Fruit fly (Drosophila melanogaster): ENCODE measurements around the gene CG18754.

Gene CG18754

dm6 chr3R:23729066-23729465, 45.2 kb downstream of the CG18754 start (continued):
- TF ChIP-seq Nf-YC (tag; optimal IDR thresholded peaks at IDR 0.05) (no peak), ems (GFP tag; optimal IDR thresholded peaks at IDR 0.05) (peak; percentile 26), az2 (GFP tag; optimal IDR thresholded peaks at IDR 0.05) (no peak), CG14710 (tag; optimal IDR thresholded peaks at IDR 0.05) (no peak), CG10274 (GFP tag; optimal IDR thresholded peaks at IDR 0.05) (peak; percentile 4), CG15696 (tag; optimal IDR thresholded peaks at IDR 0.05) (peak; percentile 30), CG2875 (GFP tag; optimal IDR thresholded peaks at IDR 0.05) (no peak), CG16863 (GFP tag; optimal IDR thresholded peaks at IDR 0.05) (no peak), vfl (GFP tag; optimal IDR thresholded peaks at IDR 0.05) (peak; percentile 3), CG11085 (GFP tag; IDR thresholded peaks at IDR 0.05) (no peak), Hr3 (GFP tag; optimal IDR thresholded peaks at IDR 0.05) (no peak), Chrac-16 (GFP tag; optimal IDR thresholded peaks at IDR 0.05) (no peak), gsb-n (tag; optimal IDR thresholded peaks at IDR 0.05) (no peak), NC2α (GFP tag; optimal IDR thresholded peaks at IDR 0.05) (no peak), Dip2 (GFP tag; IDR thresholded peaks at IDR 0.05) (no peak), ind (GFP tag; optimal IDR thresholded peaks at IDR 0.05) (no peak), CG18599 (GFP tag; optimal IDR thresholded peaks at IDR 0.05) (peak; percentile 86), HLH3B (GFP tag; IDR thresholded peaks at IDR 0.05) (no peak; the same call in 1 of the 2 replicates), PHDP (tag; optimal IDR thresholded peaks at IDR 0.05) (peak; percentile 65), CG11398 (GFP tag; optimal IDR thresholded peaks at IDR 0.05) (peak; percentile 29), Ravus (GFP tag; IDR thresholded peaks at IDR 0.05) (no peak), Mes4 (GFP tag; optimal IDR thresholded peaks at IDR 0.05) (no peak), Lhr (GFP tag; optimal IDR thresholded peaks at IDR 0.05) (no peak), CHES-1-like (GFP tag; optimal IDR thresholded peaks at IDR 0.05) (peak; percentile 18), gsb (GFP tag; IDR thresholded peaks at IDR 0.05) (no peak), Ets65A (GFP tag) (no peak), repo (GFP tag; optimal IDR thresholded peaks at IDR 0.05) (no peak), pho (GFP tag; optimal IDR thresholded peaks at IDR 0.05) (peak; percentile 52), CG6854 (GFP tag; optimal IDR thresholded peaks at IDR 0.05) (peak; percentile 55), btn (GFP tag; optimal IDR thresholded peaks at IDR 0.05) (no peak), Blimp-1 (GFP tag; optimal IDR thresholded peaks at IDR 0.05) (peak; percentile 14), bigmax (GFP tag; optimal IDR thresholded peaks at IDR 0.05) (no peak), CG2712 (tag; optimal IDR thresholded peaks at IDR 0.05) (no peak), CG2199 (GFP tag; IDR thresholded peaks at IDR 0.05) (no peak), CG11723 (GFP tag; optimal IDR thresholded peaks at IDR 0.05) (no peak), fu2 (GFP tag; optimal IDR thresholded peaks at IDR 0.05) (no peak), lab (GFP tag; optimal IDR thresholded peaks at IDR 0.05) (peak; percentile 87), CG33213 (GFP tag; optimal IDR thresholded peaks at IDR 0.05) (no peak), CG4328 (GFP tag; optimal IDR thresholded peaks at IDR 0.05) (peak; percentile 54), CG16815 (GFP tag; optimal IDR thresholded peaks at IDR 0.05) (no peak), HLH54F (GFP tag; optimal IDR thresholded peaks at IDR 0.05) (no peak), H2.0 (GFP tag; IDR thresholded peaks at IDR 0.05) (no peak), HmgZ (tag; optimal IDR thresholded peaks at IDR 0.05) (peak; percentile 57), CG2120 (GFP tag; optimal IDR thresholded peaks at IDR 0.05) (peak; percentile 46), CG8388 (GFP tag; optimal IDR thresholded peaks at IDR 0.05) (no peak), peb (GFP tag; IDR thresholded peaks at IDR 0.05) (no peak), bowl (GFP tag; IDR thresholded peaks at IDR 0.05) (no peak), fd3F (GFP tag; optimal IDR thresholded peaks at IDR 0.05) (peak; percentile 13), dan (GFP tag; IDR thresholded peaks at IDR 0.05) (no peak), ap (GFP tag; IDR thresholded peaks at IDR 0.05) (no peak), CG15514 (GFP tag; optimal IDR thresholded peaks at IDR 0.05) (peak; percentile 62), CG34224 (GFP tag; IDR thresholded peaks at IDR 0.05; ENCODE audit: partially characterized antibody) (no peak)
